Worm (Caenorhabditis elegans): Measurements from ENCODE around the gene str-136.

Gene str-136

ce11 chrV:8297504-8297903 lies 18.8 kb upstream of the str-136 start, which contains the start of gene W02D7.4:
Gene W02D7.4, minus strand, starts transcription at chrV:8297604.
- TF ChIP-seq unc-86 (tag; optimal IDR thresholded peaks at IDR 0.05) = no peak

- no peak for TF ChIP-seq unc-55 (GFP tag; optimal IDR thresholded peaks at IDR 0.05)
- no peak for TF ChIP-seq ahr-1 (tag; optimal IDR thresholded peaks at IDR 0.05)
- TF ChIP-seq pros-1 (tag; optimal IDR thresholded peaks at IDR 0.05) = no peak
- no peak for TF ChIP-seq K09A11.1 (tag; optimal IDR thresholded peaks at IDR 0.05; ENCODE audit: insufficient read depth)
- no peak for TF ChIP-seq ceh-30 (tag; optimal IDR thresholded peaks at IDR 0.05)
- TF ChIP-seq npax-4 (tag; optimal IDR thresholded peaks at IDR 0.05) = no peak
- TF ChIP-seq ref-2 (tag; optimal IDR thresholded peaks at IDR 0.05) = no peak
- no peak for TF ChIP-seq pat-9 (tag; optimal IDR thresholded peaks at IDR 0.05)
- no peak for TF ChIP-seq ttx-3 (tag; optimal IDR thresholded peaks at IDR 0.05)
- no peak for TF ChIP-seq rnt-1 (tag; optimal IDR thresholded peaks at IDR 0.05)
- TF ChIP-seq fkh-6 (tag; optimal IDR thresholded peaks at IDR 0.05) = no peak
- TF ChIP-seq mec-3 (tag; optimal IDR thresholded peaks at IDR 0.05; ENCODE audit: borderline replicate concordance) = no peak
These were observed 17.1 kb upstream of the str-136 start, which contains the start of gene smex-1 for ce11 chrV:8295866-8296265. Gene smex-1, minus strand, starts transcription at chrV:8295966.

ce11 chrV:8291764-8292163 lies 13.0 kb upstream of the str-136 start, which contains the start of gene srg-33:
Gene srg-33, plus strand, starts transcription at chrV:8292064.
- TF ChIP-seq lin-11 (tag; optimal IDR thresholded peaks at IDR 0.05) (no peak), pax-1 (tag; optimal IDR thresholded peaks at IDR 0.05) (no peak), ceh-14 (tag; optimal IDR thresholded peaks at IDR 0.05) (no peak), mec-3 (tag; optimal IDR thresholded peaks at IDR 0.05; ENCODE audit: borderline replicate concordance) (no peak), ets-4 (tag; optimal IDR thresholded peaks at IDR 0.05) (no peak), C38D4.7 (GFP tag; optimal IDR thresholded peaks at IDR 0.05) (no peak), F13H6.1 (tag; optimal IDR thresholded peaks at IDR 0.05) (no peak), gmeb-2 (tag; optimal IDR thresholded peaks at IDR 0.05) (no peak), unc-42 (tag; optimal IDR thresholded peaks at IDR 0.05) (no peak), sox-4 (tag; optimal IDR thresholded peaks at IDR 0.05) (no peak), T23F11.4 (GFP tag; optimal IDR thresholded peaks at IDR 0.05) (no peak), nhr-11 (tag; optimal IDR thresholded peaks at IDR 0.05) (no peak), ceh-24 (tag; optimal IDR thresholded peaks at IDR 0.05) (no peak), madf-2 (tag; optimal IDR thresholded peaks at IDR 0.05) (no peak), C08G9.2 (tag; optimal IDR thresholded peaks at IDR 0.05) (no peak), ceh-6 (GFP tag; optimal IDR thresholded peaks at IDR 0.05) (no peak), pqm-1 (tag; optimal IDR thresholded peaks at IDR 0.05) (no peak), hlh-6 (tag; optimal IDR thresholded peaks at IDR 0.05) (no peak), unc-3 (GFP tag; conservative IDR thresholded peaks at IDR 0.05) (no peak), unc-3 (tag; optimal IDR thresholded peaks at IDR 0.05) (no peak), ceh-22 (tag; optimal IDR thresholded peaks at IDR 0.05) (no peak)

ce11 chrV:8288125-8288806 lies 9.5 kb upstream of the str-136 start:
- TF ChIP-seq ets-4 (tag; optimal IDR thresholded peaks at IDR 0.05) (no peak), unc-42 (tag; optimal IDR thresholded peaks at IDR 0.05) (no peak), ceh-18 (tag; optimal IDR thresholded peaks at IDR 0.05) (no peak), hlh-6 (tag; optimal IDR thresholded peaks at IDR 0.05) (no peak)

- TF ChIP-seq unc-42 (tag; optimal IDR thresholded peaks at IDR 0.05) (no peak), ceh-34 (tag; optimal IDR thresholded peaks at IDR 0.05) (no peak), ztf-16 (tag; optimal IDR thresholded peaks at IDR 0.05) (no peak), npax-4 (tag; optimal IDR thresholded peaks at IDR 0.05) (no peak), dmd-4 (tag; optimal IDR thresholded peaks at IDR 0.05; ENCODE audit: borderline replicate concordance) (no peak), ceh-48 (tag; optimal IDR thresholded peaks at IDR 0.05) (no peak), zip-5 (tag; optimal IDR thresholded peaks at IDR 0.05) (no peak), rnt-1 (tag; optimal IDR thresholded peaks at IDR 0.05) (no peak), ets-4 (tag; optimal IDR thresholded peaks at IDR 0.05) (no peak), ceh-30 (tag; optimal IDR thresholded peaks at IDR 0.05) (no peak), ceh-24 (tag; optimal IDR thresholded peaks at IDR 0.05) (no peak), hlh-15 (tag; optimal IDR thresholded peaks at IDR 0.05) (no peak), che-1 (tag; optimal IDR thresholded peaks at IDR 0.05) (no peak), lin-11 (tag; optimal IDR thresholded peaks at IDR 0.05) (no peak), ceh-31 (tag; optimal IDR thresholded peaks at IDR 0.05) (no peak), unc-55 (GFP tag; optimal IDR thresholded peaks at IDR 0.05) (no peak), hlh-8 (tag; optimal IDR thresholded peaks at IDR 0.05) (no peak), unc-3 (GFP tag; conservative IDR thresholded peaks at IDR 0.05) (no peak), unc-3 (tag; optimal IDR thresholded peaks at IDR 0.05) (no peak), fkh-10 (GFP tag; optimal IDR thresholded peaks at IDR 0.05) (no peak)
These were observed 6.7 kb upstream of the str-136 start for ce11 chrV:8285455-8285854.
